Worm (Caenorhabditis elegans): ENCODE results near the gene srj-57.

DNA sequence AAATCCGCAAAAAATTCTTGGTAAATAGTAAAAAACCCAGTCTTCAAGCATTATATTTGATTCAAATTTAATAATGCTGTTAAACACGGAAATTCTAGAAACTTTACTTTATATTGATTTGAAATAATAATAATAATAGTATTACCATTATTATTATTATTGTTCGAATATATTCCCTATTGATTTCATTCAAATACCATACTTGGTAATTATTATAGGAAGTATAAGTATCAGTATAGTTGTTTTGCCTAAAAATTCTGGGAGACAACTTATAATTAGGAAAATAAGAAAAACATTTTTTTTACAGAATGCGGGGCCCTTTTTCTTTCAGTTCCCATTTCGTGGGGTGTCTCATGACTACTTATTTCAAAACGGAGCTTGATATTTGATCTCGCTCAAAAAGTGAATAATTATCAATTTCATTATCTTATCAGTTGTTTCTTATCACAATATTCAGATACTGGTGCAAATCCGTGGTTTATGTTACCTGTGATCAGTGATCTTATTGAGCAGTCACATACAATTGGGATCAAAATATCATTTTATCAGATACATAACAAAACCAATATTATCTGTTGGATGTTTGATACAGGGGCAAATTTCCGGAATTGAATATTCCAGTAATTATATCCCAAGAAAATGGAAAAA is 7.0 kb downstream of the srj-57 start, which contains the start of gene srj-49:
- TF ChIP-seq fkh-10 (GFP tag; optimal IDR thresholded peaks at IDR 0.05) (no peak), nfya-1 (tag; optimal IDR thresholded peaks at IDR 0.05) (no peak), ceh-30 (tag; optimal IDR thresholded peaks at IDR 0.05) (no peak), pqm-1 (tag; optimal IDR thresholded peaks at IDR 0.05) (no peak), elt-2 (tag; optimal IDR thresholded peaks at IDR 0.05) (peak; percentile 86), C38D4.7 (GFP tag; optimal IDR thresholded peaks at IDR 0.05) (no peak), ceh-24 (tag; optimal IDR thresholded peaks at IDR 0.05) (no peak), unc-86 (tag; optimal IDR thresholded peaks at IDR 0.05) (no peak), rnt-1 (tag; optimal IDR thresholded peaks at IDR 0.05) (no peak)
